Worm (Caenorhabditis elegans) whole organism, early embryonic: Measurements from ENCODE around the gene nlp-29.

ENCODE experiments used
- ama-1 ChIP-seq: fragments of 150-350 bp; optimal IDR thresholded peaks from 2 replicates; lab custom pipeline; 2014
- ceh-36 ChIP-seq: sonication (generic microtip); optimal IDR thresholded peaks from 2 replicates; lab custom pipeline; 2016; ENCODE audit warnings: missing genetic modification characterization, inconsistent platforms, missing compliant biosample characterization
- ets-7 ChIP-seq: sonication (generic microtip); optimal IDR thresholded peaks from 2 replicates; lab custom pipeline; 2016; ENCODE audit warnings: missing genotype, missing genetic modification characterization, missing compliant biosample characterization
- hmg-4 ChIP-seq: fragments of 200-800 bp; sonication (Bioruptor generic); optimal IDR thresholded peaks from 2 replicates; lab custom pipeline; 2018; ENCODE audit warnings: mild to moderate bottlenecking, missing genetic modification characterization, missing compliant biosample characterization
- hnd-1 ChIP-seq: sonication (generic microtip); optimal IDR thresholded peaks from 2 replicates; lab custom pipeline; 2016; ENCODE audit warnings: missing genetic modification characterization, missing compliant biosample characterization
- scrt-1 ChIP-seq: fragments of 200-800 bp; sonication (Bioruptor generic); IDR thresholded peaks from 2 replicates; pipeline ENCODE4 v1.3.6; 2022; ENCODE audit warnings: missing genetic modification characterization, missing compliant biosample characterization
- sea-1 ChIP-seq: fragments of 200-800 bp; sonication (Bioruptor generic); conservative IDR thresholded peaks from 2 replicates; pipeline ENCODE4 v1.3.6; 2022; ENCODE audit warnings: missing genetic modification characterization, missing compliant biosample characterization
- tra-4 ChIP-seq: sonication (generic microtip); optimal IDR thresholded peaks from 2 replicates; lab custom pipeline; 2017; ENCODE audit warnings: missing genetic modification characterization, missing compliant biosample characterization

DNA sequence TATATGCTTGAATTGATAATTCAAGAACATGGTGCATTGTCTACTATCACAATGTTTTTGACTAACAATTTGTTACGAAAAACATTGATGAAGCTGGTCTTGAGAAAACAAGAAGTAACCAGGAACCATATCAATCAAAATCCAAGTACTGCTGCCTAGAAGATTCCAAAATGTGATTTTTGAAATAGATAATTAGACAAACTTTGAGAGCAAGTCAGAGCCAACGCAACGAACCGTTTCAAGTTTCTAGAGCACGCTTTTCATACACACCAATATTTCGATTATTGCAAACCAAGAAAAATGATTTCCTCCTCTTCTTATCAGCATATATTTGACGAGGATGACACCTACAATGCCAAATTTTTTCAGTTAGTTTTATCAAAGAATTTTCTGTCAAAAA, 32.6 kb downstream of the nlp-29 start, which contains the start of gene srw-89:
- no peak for TF ChIP-seq ama-1 (lab: Kevin White, UChicago)
- TF ChIP-seq sea-1 (GFP tag; lab: Robert Waterston, UW), result no peak
- TF ChIP-seq hnd-1 (tag; lab: Kevin White, UChicago), result no peak
- no peak for TF ChIP-seq hmg-4
- no peak for TF ChIP-seq ceh-36 (tag; lab: Kevin White, UChicago)
- TF ChIP-seq ets-7, result no peak
- TF ChIP-seq scrt-1 (GFP tag; lab: Robert Waterston, UW), result no peak
- no peak for TF ChIP-seq tra-4 (tag; lab: Kevin White, UChicago)
